Worm (Caenorhabditis elegans) whole organism, L2 larva: ENCODE data around the gene R11F4.1.

ENCODE experiments used
- C34F6.9 ChIP-seq: fragments of 150-350 bp; optimal IDR thresholded peaks from 2 replicates; lab custom pipeline; 2014; ENCODE audit warnings: missing biosample characterization, missing genetic modification characterization
- F13H6.1 ChIP-seq: sonication (generic microtip); optimal IDR thresholded peaks from 2 replicates; lab custom pipeline; 2016; ENCODE audit warnings: missing genetic modification characterization, missing compliant biosample characterization
- R02D3.7 ChIP-seq: fragments of 150-350 bp; optimal IDR thresholded peaks from 2 replicates; lab custom pipeline; 2014; ENCODE audit warnings: missing biosample characterization, missing genetic modification characterization
- Y55F3AM.14 ChIP-seq: fragments of 200-800 bp; sonication (Bioruptor generic); optimal IDR thresholded peaks from 2 replicates; lab custom pipeline; 2018; ENCODE audit warnings: mild to moderate bottlenecking, missing genetic modification characterization, missing compliant biosample characterization
- ZK546.5 ChIP-seq: sonication (generic microtip); optimal IDR thresholded peaks from 2 replicates; lab custom pipeline; 2017; ENCODE audit warnings: missing biosample characterization, missing genetic modification characterization
- alr-1 ChIP-seq: fragments of 150-350 bp; optimal IDR thresholded peaks from 2 replicates; lab custom pipeline; 2014; ENCODE audit warnings: missing biosample characterization, missing genetic modification characterization
- aly-2 ChIP-seq: fragments of 150-350 bp; optimal IDR thresholded peaks from 2 replicates; lab custom pipeline; 2014; ENCODE audit warnings: missing biosample characterization, missing genetic modification characterization
- ama-1 ChIP-seq: fragments of 150-350 bp; optimal IDR thresholded peaks from 2 replicates; lab custom pipeline; 2018; ENCODE audit warnings: inconsistent platforms
- blmp-1 ChIP-seq: sonication (generic microtip); optimal IDR thresholded peaks from 2 replicates; lab custom pipeline; 2017; ENCODE audit warnings: missing genetic modification characterization, mild to moderate bottlenecking, missing compliant biosample characterization, antibody characterized with exemption, moderate library complexity; ENCODE audit not compliant: insufficient read depth
- ceh-16 ChIP-seq: fragments of 150-350 bp; optimal IDR thresholded peaks from 2 replicates; lab custom pipeline; 2014; ENCODE audit warnings: missing biosample characterization, missing genetic modification characterization
- ceh-82 ChIP-seq: fragments of 150-350 bp; optimal IDR thresholded peaks from 2 replicates; lab custom pipeline; 2014; ENCODE audit warnings: missing biosample characterization, missing genetic modification characterization
- crh-2 ChIP-seq: sonication (generic microtip); optimal IDR thresholded peaks from 2 replicates; lab custom pipeline; 2017; ENCODE audit warnings: missing biosample characterization, missing genetic modification characterization
- dmd-4 ChIP-seq: sonication (generic microtip); optimal IDR thresholded peaks from 2 replicates; lab custom pipeline; 2017; ENCODE audit warnings: missing biosample characterization, missing genetic modification characterization
- egl-27 ChIP-seq: sonication (generic microtip); optimal IDR thresholded peaks from 3 replicates; lab custom pipeline; 2017; ENCODE audit warnings: missing biosample characterization, missing genetic modification reagents, missing genetic modification characterization
- elt-1 ChIP-seq: fragments of 150-350 bp; optimal IDR thresholded peaks from 2 replicates; lab custom pipeline; 2014; ENCODE audit warnings: missing biosample characterization, missing genetic modification characterization
- elt-3 ChIP-seq: sonication (generic microtip); optimal IDR thresholded peaks from 2 replicates; lab custom pipeline; 2017; ENCODE audit warnings: missing biosample characterization, missing genetic modification characterization
- fos-1 ChIP-seq: fragments of 150-350 bp; optimal IDR thresholded peaks from 2 replicates; lab custom pipeline; 2014; ENCODE audit warnings: missing biosample characterization, missing genetic modification characterization
- gmeb-1 ChIP-seq: fragments of 150-350 bp; optimal IDR thresholded peaks from 2 replicates; lab custom pipeline; 2014; ENCODE audit warnings: missing biosample characterization, missing genetic modification characterization
- lin-11 ChIP-seq: fragments of 150-350 bp; sonication (generic microtip); optimal IDR thresholded peaks from 2 replicates; lab custom pipeline; 2014; ENCODE audit warnings: missing biosample characterization, missing genetic modification characterization, inconsistent platforms, mixed read lengths
- lin-13 ChIP-seq: fragments of 150-350 bp; optimal IDR thresholded peaks from 2 replicates; lab custom pipeline; 2014; ENCODE audit warnings: missing biosample characterization, missing genetic modification reagents, missing genetic modification characterization
- lin-39 ChIP-seq: fragments of 150-350 bp; optimal IDR thresholded peaks from 2 replicates; lab custom pipeline; 2014; ENCODE audit warnings: missing biosample characterization, missing genetic modification reagents, missing genetic modification characterization
- lsy-2 ChIP-seq, 2 experiments: fragments of 150-350 bp in 1 of 2; sonication (generic microtip) in 1 of 2; optimal IDR thresholded peaks; 2 replicates each; lab custom pipeline; 2014 to 2017; ENCODE audit warnings: missing biosample characterization in 2 of 2, missing genetic modification characterization in 2 of 2
- mab-5 ChIP-seq: fragments of 150-350 bp; optimal IDR thresholded peaks from 2 replicates; lab custom pipeline; 2014; ENCODE audit warnings: missing biosample characterization, missing genetic modification characterization
- mbf-1 ChIP-seq: sonication (generic microtip); optimal IDR thresholded peaks from 2 replicates; lab custom pipeline; 2017; ENCODE audit warnings: missing biosample characterization, missing genetic modification characterization
- mdl-1 ChIP-seq, 2 experiments: fragments of 150-350 bp in 1 of 2; sonication (generic microtip) in 1 of 2; optimal IDR thresholded peaks; 2 replicates each; lab custom pipeline; 2017; ENCODE audit warnings: missing biosample characterization in 2 of 2, missing genetic modification characterization in 2 of 2
- nhr-10 ChIP-seq: sonication (generic microtip); optimal IDR thresholded peaks from 2 replicates; lab custom pipeline; 2017; ENCODE audit warnings: missing biosample characterization, missing genetic modification characterization
- nhr-11 ChIP-seq: fragments of 150-350 bp; optimal IDR thresholded peaks from 2 replicates; lab custom pipeline; 2014; ENCODE audit warnings: missing biosample characterization, missing genetic modification characterization
- nhr-12 ChIP-seq: fragments of 150-350 bp; optimal IDR thresholded peaks from 2 replicates; lab custom pipeline; 2014; ENCODE audit warnings: missing biosample characterization, missing genetic modification characterization
- nhr-129 ChIP-seq: fragments of 150-350 bp; optimal IDR thresholded peaks from 2 replicates; lab custom pipeline; 2014; ENCODE audit warnings: missing biosample characterization, missing genetic modification characterization
- nhr-21 ChIP-seq: fragments of 150-350 bp; optimal IDR thresholded peaks from 2 replicates; lab custom pipeline; 2014; ENCODE audit warnings: missing biosample characterization, missing genetic modification characterization
- nhr-23 ChIP-seq: fragments of 150-350 bp; optimal IDR thresholded peaks from 2 replicates; lab custom pipeline; 2014; ENCODE audit warnings: missing biosample characterization, missing genetic modification reagents, missing genetic modification characterization
- nhr-237 ChIP-seq: fragments of 150-350 bp; optimal IDR thresholded peaks from 2 replicates; lab custom pipeline; 2014; ENCODE audit warnings: missing biosample characterization, missing genetic modification characterization
- nhr-25 ChIP-seq: fragments of 150-350 bp; sonication (generic microtip); optimal IDR thresholded peaks from 3 replicates; lab custom pipeline; 2014; ENCODE audit warnings: missing biosample characterization, missing genetic modification characterization
- nhr-6 ChIP-seq: fragments of 150-350 bp; optimal IDR thresholded peaks from 2 replicates; lab custom pipeline; 2014; ENCODE audit warnings: missing biosample characterization, missing genetic modification characterization
- nhr-77 ChIP-seq: fragments of 150-350 bp; optimal IDR thresholded peaks from 2 replicates; lab custom pipeline; 2014; ENCODE audit warnings: missing biosample characterization, missing genetic modification characterization
- peb-1 ChIP-seq: fragments of 150-350 bp; optimal IDR thresholded peaks from 2 replicates; lab custom pipeline; 2014; ENCODE audit warnings: missing biosample characterization, missing genetic modification characterization
- sem-4 ChIP-seq: fragments of 150-350 bp; optimal IDR thresholded peaks from 2 replicates; lab custom pipeline; 2014; ENCODE audit warnings: missing biosample characterization, missing genetic modification reagents, missing genetic modification characterization
- skn-1 ChIP-seq: sonication (generic microtip); optimal IDR thresholded peaks from 2 replicates; lab custom pipeline; 2017; ENCODE audit warnings: missing biosample characterization, missing genetic modification characterization
- sma-3 ChIP-seq: sonication (generic microtip); optimal IDR thresholded peaks from 2 replicates; lab custom pipeline; 2016; ENCODE audit warnings: missing genetic modification reagents, missing genetic modification characterization, missing compliant biosample characterization
- sma-9 ChIP-seq, 2 experiments: fragments of 150-350 bp in 1 of 2; sonication (generic microtip) in 1 of 2; optimal IDR thresholded peaks; 2 replicates each; lab custom pipeline; 2014 to 2016; ENCODE audit warnings: missing genetic modification characterization in 2 of 2, mild to moderate bottlenecking in 1 of 2, missing biosample characterization in 1 of 2, missing compliant biosample characterization in 1 of 2, missing genetic modification reagents in 1 of 2, moderate library complexity in 1 of 2
- snpc-4 ChIP-seq: fragments of 150-350 bp; optimal IDR thresholded peaks from 2 replicates; lab custom pipeline; 2014; ENCODE audit warnings: missing biosample characterization, missing genetic modification characterization
- unc-39 ChIP-seq: fragments of 150-350 bp; optimal IDR thresholded peaks from 2 replicates; lab custom pipeline; 2014; ENCODE audit warnings: missing biosample characterization, missing genetic modification characterization
- unc-55 ChIP-seq: fragments of 150-350 bp; sonication (generic microtip); optimal IDR thresholded peaks from 3 replicates; lab custom pipeline; 2014; ENCODE audit warnings: missing biosample characterization, missing genetic modification reagents, missing genetic modification characterization
- unc-62 ChIP-seq: fragments of 150-350 bp; optimal IDR thresholded peaks from 2 replicates; lab custom pipeline; 2014; ENCODE audit warnings: missing biosample characterization, missing genetic modification reagents, missing genetic modification characterization
- zag-1 ChIP-seq: fragments of 150-350 bp; optimal IDR thresholded peaks from 2 replicates; lab custom pipeline; 2014; ENCODE audit warnings: missing biosample characterization, missing genetic modification characterization
- ztf-1 ChIP-seq: fragments of 200-800 bp; sonication (Bioruptor generic); conservative IDR thresholded peaks from 2 replicates; pipeline ENCODE4 v1.3.6; 2022; ENCODE audit warnings: missing genetic modification characterization, missing compliant biosample characterization
- ztf-11 ChIP-seq: sonication (generic microtip); optimal IDR thresholded peaks from 2 replicates; lab custom pipeline; 2017; ENCODE audit warnings: missing biosample characterization, missing genetic modification characterization
- ztf-4 ChIP-seq: fragments of 150-350 bp; optimal IDR thresholded peaks from 2 replicates; lab custom pipeline; 2014; ENCODE audit warnings: missing biosample characterization, missing genetic modification characterization

The R11F4.1 gene

ce11 chrII:4085601-4086000 is 6.1 kb upstream of the R11F4.1 start:
- no peak for TF ChIP-seq C34F6.9
- no peak for TF ChIP-seq lin-11
- no peak for TF ChIP-seq mab-5 (tag; lab: Kevin White, UChicago)
- no peak for TF ChIP-seq mbf-1
- no peak for TF ChIP-seq nhr-77
- TF ChIP-seq zag-1 (tag; lab: Kevin White, UChicago) = no peak
- TF ChIP-seq skn-1 (tag; lab: Kevin White, UChicago) = no peak
- no peak for TF ChIP-seq sma-3 (GFP tag; lab: Kevin White, UChicago)
- TF ChIP-seq elt-3 = no peak
- no peak for TF ChIP-seq elt-1 (tag; lab: Kevin White, UChicago)

ce11 chrII:4089183-4089582 is 2.5 kb upstream of the R11F4.1 start:
- TF ChIP-seq blmp-1 (tag; lab: Kevin White, UChicago) (peak; percentile 71), R02D3.7 (no peak), ztf-11 (tag; lab: Kevin White, UChicago) (no peak), ztf-4 (tag; lab: Kevin White, UChicago) (peak; percentile 22), ama-1 (no peak), egl-27 (tag; lab: Kevin White, UChicago) (peak; percentile 73), fos-1 (tag; lab: Kevin White, UChicago) (peak; percentile 96), ZK546.5 (tag; lab: Kevin White, UChicago) (no peak), nhr-6 (tag; lab: Kevin White, UChicago) (peak; percentile 43), C34F6.9 (peak; percentile 30), aly-2 (tag; lab: Kevin White, UChicago) (no peak), lin-11 (no peak), dmd-4 (tag; lab: Kevin White, UChicago) (no peak), sma-9 (GFP tag; optimal IDR thresholded peaks at IDR 0.05; lab: Kevin White, UChicago) (peak; percentile 100), sma-9 (tag; optimal IDR thresholded peaks at IDR 0.05; lab: Kevin White, UChicago) (no peak), elt-3 (no peak), unc-39 (no peak), ceh-16 (tag; lab: Kevin White, UChicago) (no peak), sma-3 (GFP tag; lab: Kevin White, UChicago) (peak; percentile 58), nhr-25 (peak; percentile 86), unc-55 (GFP tag; lab: Kevin White, UChicago) (no peak), snpc-4 (no peak), ztf-1 (GFP tag; lab: Robert Waterston, UW) (no peak), crh-2 (tag; lab: Kevin White, UChicago) (peak; percentile 89), nhr-21 (tag; lab: Kevin White, UChicago) (peak; percentile 84), nhr-12 (tag; lab: Kevin White, UChicago) (no peak), gmeb-1 (peak; percentile 74), F13H6.1 (tag; lab: Kevin White, UChicago) (peak; percentile 89), unc-62 (no peak), nhr-129 (tag; lab: Kevin White, UChicago) (peak; percentile 60), sem-4 (tag; lab: Kevin White, UChicago) (peak; percentile 42), skn-1 (tag; lab: Kevin White, UChicago) (no peak), mab-5 (tag; lab: Kevin White, UChicago) (peak; percentile 11), peb-1 (no peak), lsy-2 (tag; optimal IDR thresholded peaks at IDR 0.05; lab: Kevin White, UChicago) (peak in 1 of 2 experiments; percentile 71), nhr-237 (tag; lab: Kevin White, UChicago) (no peak), Y55F3AM.14 (no peak), mbf-1 (no peak), nhr-11 (tag; lab: Kevin White, UChicago) (no peak), alr-1 (tag; lab: Kevin White, UChicago) (no peak), nhr-10 (tag; lab: Kevin White, UChicago) (no peak), lin-13 (GFP tag; lab: Kevin White, UChicago) (peak; percentile 60), nhr-23 (no peak), mdl-1 (tag; optimal IDR thresholded peaks at IDR 0.05; lab: Kevin White, UChicago) (peak; percentile 29 to 64), ceh-82 (tag; lab: Kevin White, UChicago) (no peak), nhr-77 (no peak), zag-1 (tag; lab: Kevin White, UChicago) (no peak), lin-39 (tag; lab: Kevin White, UChicago) (no peak), elt-1 (tag; lab: Kevin White, UChicago) (no peak)
